Fruit fly (Drosophila melanogaster): ENCODE results near the gene FoxK.

Gene FoxK

dm6 chr3L:11164899-11165298 is 44.3 kb upstream of the FoxK start, which contains the start of gene Alg10 (continued):
- no peak for TF ChIP-seq pros (GFP tag; optimal IDR thresholded peaks at IDR 0.05)
- TF ChIP-seq insv (GFP tag; optimal IDR thresholded peaks at IDR 0.05) = peak in 1 of 2 experiments; percentile 90
- peak; percentile 95 for TF ChIP-seq Neu2 (GFP tag; optimal IDR thresholded peaks at IDR 0.05; ENCODE audit: borderline replicate concordance)
- TF ChIP-seq h (optimal IDR thresholded peaks at IDR 0.05) = no peak
- no peak for TF ChIP-seq dati (GFP tag; IDR thresholded peaks at IDR 0.05)
- TF ChIP-seq Jarid2 (GFP tag; optimal IDR thresholded peaks at IDR 0.05) = no peak
- TF ChIP-seq CG31365 (tag; optimal IDR thresholded peaks at IDR 0.05) = no peak
- no peak for TF ChIP-seq CG17359 (tag; optimal IDR thresholded peaks at IDR 0.05)
- TF ChIP-seq Hr78 (GFP tag; optimal IDR thresholded peaks at IDR 0.05) = no peak
- TF ChIP-seq ase (GFP tag; IDR thresholded peaks at IDR 0.05) = no peak
- TF ChIP-seq CG9215 (GFP tag; IDR thresholded peaks at IDR 0.05) = no peak
- TF ChIP-seq CG30403 (GFP tag; optimal IDR thresholded peaks at IDR 0.05) = no peak
- TF ChIP-seq CG2712 (tag; optimal IDR thresholded peaks at IDR 0.05) = no peak
- no peak for TF ChIP-seq CG18011 (GFP tag; optimal IDR thresholded peaks at IDR 0.05)
- no peak for TF ChIP-seq CG15073 (GFP tag; optimal IDR thresholded peaks at IDR 0.05)
- TF ChIP-seq stwl (tag; optimal IDR thresholded peaks at IDR 0.05) = peak; percentile 80
- TF ChIP-seq Bdp1 (GFP tag; optimal IDR thresholded peaks at IDR 0.05) = no peak
- TF ChIP-seq CG11696 (GFP tag; IDR thresholded peaks at IDR 0.05) = no peak
- no peak for TF ChIP-seq knrl (GFP tag; IDR thresholded peaks at IDR 0.05; ENCODE audit: partially characterized antibody)
- no peak for TF ChIP-seq maf-S (GFP tag; optimal IDR thresholded peaks at IDR 0.05)
- peak; percentile 7 for TF ChIP-seq CG4617 (GFP tag; optimal IDR thresholded peaks at IDR 0.05; ENCODE audit: borderline replicate concordance)
- no peak for TF ChIP-seq zfh1 (GFP tag; IDR thresholded peaks at IDR 0.05)
- no peak for TF ChIP-seq CG6791 (GFP tag; IDR thresholded peaks at IDR 0.05; ENCODE audit: partially characterized antibody)
- TF ChIP-seq az2 (GFP tag; optimal IDR thresholded peaks at IDR 0.05) = no peak
- TF ChIP-seq tio (GFP tag; optimal IDR thresholded peaks at IDR 0.05) = no peak
- no peak for TF ChIP-seq Xbp1 (GFP tag; optimal IDR thresholded peaks at IDR 0.05)
- peak; percentile 24 for TF ChIP-seq Dp (GFP tag; optimal IDR thresholded peaks at IDR 0.05)
- TF ChIP-seq prd (optimal IDR thresholded peaks at IDR 0.05) = no peak
- no peak for TF ChIP-seq prd (GFP tag; IDR thresholded peaks at IDR 0.05)
- no peak for TF ChIP-seq Side (GFP tag; optimal IDR thresholded peaks at IDR 0.05)
- TF ChIP-seq seq (GFP tag; IDR thresholded peaks at IDR 0.05) = no peak
- TF ChIP-seq br (optimal IDR thresholded peaks at IDR 0.05) = no peak
- peak; percentile 34 for TF ChIP-seq Myb (GFP tag; optimal IDR thresholded peaks at IDR 0.05)
- no peak for TF ChIP-seq CG1603 (tag; optimal IDR thresholded peaks at IDR 0.05)
- peak; percentile 77 for TF ChIP-seq gfzf (GFP tag; optimal IDR thresholded peaks at IDR 0.05)
- no peak for TF ChIP-seq Ssrp (tag; optimal IDR thresholded peaks at IDR 0.05)
- TF ChIP-seq HLHmδ (GFP tag; optimal IDR thresholded peaks at IDR 0.05) = no peak
- TF ChIP-seq tgo (GFP tag; IDR thresholded peaks at IDR 0.05) = no peak
- no peak for TF ChIP-seq Pdp1 (GFP tag; optimal IDR thresholded peaks at IDR 0.05)
- TF ChIP-seq NFAT (GFP tag; IDR thresholded peaks at IDR 0.05) = no peak
- no peak for TF ChIP-seq lola (GFP tag; optimal IDR thresholded peaks at IDR 0.05)
- TF ChIP-seq CG2129 (GFP tag; IDR thresholded peaks at IDR 0.05; ENCODE audit: partially characterized antibody) = no peak
- no peak for TF ChIP-seq ac (GFP tag; optimal IDR thresholded peaks at IDR 0.05)
- TF ChIP-seq Antp (GFP tag; optimal IDR thresholded peaks at IDR 0.05) = no peak
- TF ChIP-seq CG43689 (GFP tag; IDR thresholded peaks at IDR 0.05) = 0 out of 2 replicates have a peak, but pooled peaks have one; percentile 22
- peak; percentile 63 for TF ChIP-seq Med (GFP tag)
- TF ChIP-seq CG16863 (GFP tag; optimal IDR thresholded peaks at IDR 0.05) = no peak
- no peak for TF ChIP-seq CG7357 (GFP tag; IDR thresholded peaks at IDR 0.05)
- no peak for TF ChIP-seq CG17612 (GFP tag; IDR thresholded peaks at IDR 0.05)
- no peak for TF ChIP-seq Tbp (GFP tag; optimal IDR thresholded peaks at IDR 0.05)
- TF ChIP-seq CG17328 (GFP tag; IDR thresholded peaks at IDR 0.05) = no peak
- TF ChIP-seq chif (GFP tag; optimal IDR thresholded peaks at IDR 0.05) = no peak
